Fruit fly (Drosophila melanogaster) whole organism: Measurements from ENCODE around the gene fkh.

Experiments used
- CG8478 ChIP-seq: fragments of >200 bp; optimal IDR thresholded peaks from 2 replicates; lab custom pipeline; 2018; ENCODE audit warnings: inconsistent platforms
- Dll ChIP-seq: fragments of >200 bp; optimal IDR thresholded peaks from 2 replicates; lab custom pipeline; 2017
- psq ChIP-seq: fragments of >200 bp; optimal IDR thresholded peaks from 2 replicates; lab custom pipeline; 2017

dm6 chr3R:28568095-28568750, 16.8 kb downstream of the fkh start:
- TF ChIP-seq Dll (no peak), psq (lab: Kevin White, UChicago) (no peak), CG8478 (lab: Kevin White, UChicago) (no peak)
